Fruit fly (Drosophila melanogaster): ENCODE data around the gene CG7384.

- no peak for TF ChIP-seq h (optimal IDR thresholded peaks at IDR 0.05)
- TF ChIP-seq Sin3A (optimal IDR thresholded peaks at IDR 0.05) = no peak
- TF ChIP-seq psq (optimal IDR thresholded peaks at IDR 0.05) = no peak
- TF ChIP-seq Myc (optimal IDR thresholded peaks at IDR 0.05) = no peak
- no peak for TF ChIP-seq ttk (optimal IDR thresholded peaks at IDR 0.05)
- no peak for TF ChIP-seq insv (optimal IDR thresholded peaks at IDR 0.05)
Measured at dm6 chr2L:10500309-10500974, 9.8 kb downstream of the CG7384 start.

All from Kc167 (cell line).